Fruit fly (Drosophila melanogaster): ENCODE measurements around the gene NO66.

dm6 chrX:4276900-4277299 lies 42.3 kb upstream of the NO66 start, which contains the start of gene CG15577:
- TF ChIP-seq CTCF (optimal IDR thresholded peaks at IDR 0.05) (no peak), CG8478 (optimal IDR thresholded peaks at IDR 0.05) (no peak)
